Worm (Caenorhabditis elegans): Measurements from ENCODE around the gene W04B5.3.
A peak's percentile ranks its signal among the peaks of the same experiment; 100 is the strongest.
"Not testable (repeated sequence)": the region's sequence is repeated elsewhere in the genome, so short reads cannot be mapped to it uniquely, and the experiment has no call there.

W04B5.3 gene

DNA sequence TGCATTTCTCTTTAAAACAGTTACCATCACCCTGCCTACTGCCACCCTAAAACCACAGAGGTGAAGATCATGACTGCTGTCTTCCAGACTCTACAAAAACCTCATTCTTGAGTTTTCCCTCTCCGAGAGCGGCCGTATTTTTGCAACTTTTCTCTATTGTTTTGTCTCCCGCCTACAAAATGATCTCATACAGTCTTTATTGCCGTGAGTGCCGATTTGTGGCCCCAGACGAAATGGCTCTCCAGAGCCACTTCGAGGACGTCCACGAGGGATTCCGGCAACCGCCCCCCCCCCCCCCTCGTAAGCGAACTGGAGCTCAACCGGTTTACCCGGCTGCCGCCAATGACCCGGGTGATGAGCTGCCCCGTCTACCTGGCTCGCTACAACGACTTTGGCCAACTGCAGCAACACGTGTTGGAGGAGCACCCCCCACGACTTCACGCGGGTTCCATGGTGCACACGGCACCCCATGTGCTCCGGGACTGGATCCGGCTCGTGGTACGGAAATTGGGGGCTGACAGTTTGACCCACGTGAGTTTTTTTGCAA lies 6.5 kb downstream of the W04B5.3 start:
- TF ChIP-seq W03F9.2 (tag; optimal IDR thresholded peaks at IDR 0.05) (no peak), dao-5 (tag; optimal IDR thresholded peaks at IDR 0.05) (no peak), him-1 (tag; optimal IDR thresholded peaks at IDR 0.05) (no peak)

DNA sequence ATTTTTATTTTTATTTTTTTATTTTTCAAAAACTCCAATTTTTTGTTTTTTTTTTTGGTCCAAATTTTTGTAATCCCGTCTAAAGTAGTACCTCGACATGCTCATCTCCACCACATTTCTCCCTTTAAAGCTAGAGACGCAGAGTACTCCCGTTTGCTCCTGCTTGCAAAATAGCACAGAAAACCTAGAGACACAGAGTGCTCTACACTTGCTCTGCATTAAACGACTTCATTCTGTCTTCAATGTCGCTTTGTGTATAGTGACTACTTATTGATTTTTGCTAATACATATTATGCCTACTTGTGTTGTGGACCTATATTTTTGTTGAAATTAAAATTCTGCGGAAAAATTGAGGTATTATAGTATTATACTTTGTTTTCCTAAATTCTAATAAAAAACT lies 7.8 kb downstream of the W04B5.3 start, which contains the start of gene W04B5.8:
W04B5.8 (plus strand) TSS at position 195 of the 400 bp plus-strand sequence.
- no peak for TF ChIP-seq dao-5 (tag; optimal IDR thresholded peaks at IDR 0.05)
- no peak for TF ChIP-seq him-1 (tag; optimal IDR thresholded peaks at IDR 0.05)
- TF ChIP-seq W03F9.2 (tag; optimal IDR thresholded peaks at IDR 0.05), result no peak

DNA sequence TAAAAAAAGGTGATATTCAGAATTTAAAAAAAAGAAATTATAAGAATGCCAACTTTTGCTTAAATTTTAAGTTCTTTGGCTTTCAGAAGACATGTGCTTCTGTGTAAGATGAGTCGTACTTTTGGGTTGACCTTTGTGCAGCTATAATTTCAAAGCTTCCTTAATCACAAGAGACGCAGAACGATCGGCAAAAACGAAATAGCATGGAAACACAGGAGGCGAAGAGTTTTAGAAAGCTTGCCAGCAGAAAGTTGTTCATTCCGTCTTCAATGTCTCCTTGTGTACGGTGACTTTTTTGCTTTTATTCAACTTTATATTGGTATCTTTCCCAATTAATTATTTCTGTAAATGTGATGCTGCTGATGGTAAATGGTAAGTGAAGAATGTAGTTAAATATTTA lies 14.6 kb downstream of the W04B5.3 start:
- TF ChIP-seq dao-5 (tag; optimal IDR thresholded peaks at IDR 0.05) (no peak), him-1 (tag; optimal IDR thresholded peaks at IDR 0.05) (no peak), W03F9.2 (tag; optimal IDR thresholded peaks at IDR 0.05) (no peak)

DNA sequence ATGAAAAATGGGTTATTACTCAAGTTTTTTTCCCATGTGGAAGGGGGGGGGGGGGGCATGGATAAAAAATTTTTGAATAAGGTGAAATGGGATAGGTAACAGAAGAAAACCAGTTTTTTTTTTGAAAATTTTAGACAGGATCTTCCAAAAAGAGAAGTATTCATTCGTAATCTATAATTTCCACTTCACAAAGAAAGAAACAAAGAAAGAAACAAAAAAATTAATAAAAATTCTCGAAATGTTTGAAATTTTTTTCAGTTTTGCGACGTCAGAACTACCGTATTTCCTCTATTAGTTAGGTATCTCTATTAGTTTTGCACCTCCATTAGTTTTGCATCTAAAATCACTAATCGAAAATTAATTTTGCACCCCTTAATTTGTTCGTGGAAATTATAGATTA lies 17.1 kb downstream of the W04B5.3 start, which contains the start of gene W04B5.6:
W04B5.6 (minus strand) TSS at position 101 of the 400 bp plus-strand sequence.
- TF ChIP-seq him-1, W03F9.2, dao-5 (tag; optimal IDR thresholded peaks at IDR 0.05): not testable (repeated sequence)

DNA sequence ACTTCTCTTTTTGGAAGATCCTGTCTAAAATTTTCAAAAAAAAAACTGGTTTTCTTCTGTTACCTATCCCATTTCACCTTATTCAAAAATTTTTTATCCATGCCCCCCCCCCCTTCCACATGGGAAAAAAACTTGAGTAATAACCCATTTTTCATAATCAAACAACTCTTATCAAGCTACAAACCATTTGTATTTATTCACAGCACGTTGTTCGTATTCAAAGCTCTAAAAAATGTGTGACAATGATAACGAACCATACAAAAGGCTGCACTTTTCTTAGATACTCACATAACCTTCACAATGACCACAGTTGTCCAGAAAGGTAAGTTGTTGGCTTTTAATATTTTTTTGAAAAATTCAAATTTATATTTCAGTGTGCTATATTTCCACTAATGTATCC lies 17.5 kb downstream of the W04B5.3 start, which contains the start of gene E02H9.6:
E02H9.6 (plus strand) TSS at position 301 of the 400 bp plus-strand sequence.
- not testable (repeated sequence) for TF ChIP-seq him-1, dao-5, W03F9.2 (tag; optimal IDR thresholded peaks at IDR 0.05)

DNA sequence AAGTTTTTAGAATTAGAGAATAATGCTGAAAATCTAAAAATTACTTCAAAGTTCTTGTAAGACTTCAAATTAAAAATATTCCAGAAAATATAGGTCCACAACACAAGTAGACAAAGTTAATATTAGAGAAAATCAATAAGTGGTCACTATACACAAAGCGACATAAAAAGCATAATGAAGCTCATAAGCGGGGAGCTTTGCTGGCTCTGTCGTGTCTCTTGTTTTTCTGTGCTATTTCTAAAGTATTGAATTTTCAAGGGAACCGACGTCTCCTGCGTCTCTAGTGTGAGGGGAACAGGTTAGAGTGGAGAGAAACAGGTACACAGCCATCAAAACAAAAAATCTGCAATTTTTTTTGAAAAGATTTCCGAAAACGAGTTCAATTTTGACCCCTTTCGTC lies 20.2 kb downstream of the W04B5.3 start, which contains the start of gene E02H9.13:
E02H9.13 (minus strand) TSS at position 199 of the 400 bp plus-strand sequence.
- no peak for TF ChIP-seq dao-5 (tag; optimal IDR thresholded peaks at IDR 0.05)
- no peak for TF ChIP-seq him-1 (tag; optimal IDR thresholded peaks at IDR 0.05)
- TF ChIP-seq W03F9.2 (tag; optimal IDR thresholded peaks at IDR 0.05), result no peak

DNA sequence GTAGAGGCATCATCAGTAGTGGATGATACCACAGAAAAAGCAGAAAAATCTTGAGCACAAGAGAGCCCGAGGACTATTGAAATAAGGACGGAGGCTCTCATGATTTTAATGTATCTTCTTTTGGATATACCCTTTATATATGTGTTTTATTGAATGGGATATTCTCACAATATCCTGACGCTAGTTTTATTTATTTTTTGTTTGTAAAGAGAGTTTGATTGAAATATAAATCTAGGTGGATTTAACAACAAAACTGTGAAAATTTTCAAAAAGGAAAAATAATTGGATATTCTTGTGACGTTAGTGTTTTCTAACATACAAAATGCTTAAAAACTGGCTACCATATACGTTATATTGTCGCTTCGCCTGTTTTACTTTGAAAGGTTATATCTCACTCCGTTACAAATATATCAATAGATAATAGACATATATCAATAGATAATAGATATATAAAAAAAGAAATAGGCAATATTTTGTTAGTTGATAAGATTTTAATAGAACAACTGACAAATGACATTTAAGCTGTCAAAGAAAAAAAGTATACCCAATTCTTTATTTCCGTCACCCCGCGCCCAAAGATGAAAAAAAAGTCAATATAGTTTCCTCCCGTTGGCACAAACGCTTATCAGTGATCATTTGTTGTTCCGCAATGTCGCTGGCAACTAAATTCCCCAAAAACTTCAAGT lies 27.4 kb downstream of the W04B5.3 start, which contains the start of the genes E02H9.7 and klo-2:
E02H9.7 (minus strand) TSS at position 101 of the 686 bp plus-strand sequence.
klo-2 (plus strand) TSS at position 636 of the 686 bp plus-strand sequence.
- TF ChIP-seq dao-5 (tag; optimal IDR thresholded peaks at IDR 0.05), result no peak
- no peak for TF ChIP-seq him-1 (tag; optimal IDR thresholded peaks at IDR 0.05)
- TF ChIP-seq W03F9.2 (tag; optimal IDR thresholded peaks at IDR 0.05), result no peak

DNA sequence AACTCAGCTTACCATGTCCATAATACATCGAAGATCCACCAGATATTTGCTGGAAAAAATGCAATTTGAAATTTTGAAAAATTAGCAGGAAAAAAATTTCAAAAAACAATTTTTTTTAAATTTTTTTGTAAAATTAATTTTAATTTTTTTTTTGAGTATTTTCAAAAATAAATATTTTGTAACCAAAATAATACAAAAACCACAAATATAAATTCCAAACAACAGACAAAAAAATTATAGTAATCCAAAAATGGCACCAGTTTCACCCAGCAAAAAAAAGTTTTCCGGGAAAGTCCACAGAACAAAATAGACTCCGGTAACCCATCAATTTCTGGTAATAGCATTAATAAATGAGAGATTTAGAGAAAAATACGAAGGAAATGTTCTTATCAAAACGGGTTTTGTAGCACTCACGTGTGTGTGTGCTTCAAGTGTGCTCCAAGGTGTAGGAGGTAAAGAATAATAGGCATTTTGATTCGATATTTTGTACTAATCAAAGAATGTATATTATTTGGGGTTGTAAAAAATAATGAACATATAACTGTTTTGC lies 36.5 kb downstream of the W04B5.3 start, which contains the start of gene nhr-121:
nhr-121 (minus strand) TSS at position 51 of the 550 bp plus-strand sequence.
- TF ChIP-seq dao-5 (tag; optimal IDR thresholded peaks at IDR 0.05) (no peak), W03F9.2 (tag; optimal IDR thresholded peaks at IDR 0.05) (no peak), him-1 (tag; optimal IDR thresholded peaks at IDR 0.05) (no peak)

DNA sequence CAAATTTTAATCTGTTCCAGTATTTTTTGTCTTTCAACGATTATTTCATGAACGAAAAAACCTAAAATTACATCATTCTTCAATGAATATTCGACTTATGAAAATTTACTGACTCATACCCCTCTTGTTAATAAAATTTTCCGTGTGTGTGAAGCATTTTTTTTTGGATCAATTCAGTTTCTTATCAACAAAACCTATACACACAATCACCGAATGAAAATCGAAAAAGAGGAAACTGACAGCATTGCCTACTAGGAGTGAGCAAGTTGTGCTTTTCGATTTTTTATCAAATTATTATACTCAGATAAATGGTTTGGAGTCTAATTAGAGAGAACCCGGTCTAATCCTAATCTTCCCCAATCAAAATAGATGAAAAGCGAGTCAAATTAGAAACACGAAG lies 40.4 kb downstream of the W04B5.3 start, which contains the start of gene E02H9.3:
E02H9.3 (plus strand) TSS at position 301 of the 400 bp plus-strand sequence.
- TF ChIP-seq dao-5, him-1, W03F9.2 (tag; optimal IDR thresholded peaks at IDR 0.05): not testable (repeated sequence)

DNA sequence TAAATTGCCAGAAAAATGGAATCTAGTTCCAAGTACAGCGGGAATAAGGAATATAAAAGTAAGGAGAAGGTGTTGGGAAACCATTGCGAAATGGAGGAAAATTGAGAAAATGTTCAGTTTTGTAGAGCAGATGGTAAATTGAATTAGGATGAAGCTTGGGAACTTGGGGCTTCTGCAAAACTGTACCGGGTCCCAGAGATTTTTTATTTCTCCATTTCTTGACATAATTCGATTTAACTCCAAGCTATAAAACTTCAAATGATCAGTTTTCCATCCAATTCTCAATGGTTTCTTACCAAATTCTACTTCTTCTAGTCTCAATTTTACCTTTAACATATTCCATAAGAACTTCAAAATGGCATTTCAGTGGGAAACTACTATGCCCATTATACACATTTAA lies 49.9 kb downstream of the W04B5.3 start, which contains the start of the genes E02H9.9 and E02H9.1:
E02H9.9 (minus strand) TSS at position 101 of the 400 bp plus-strand sequence.
E02H9.1 (plus strand) TSS at position 285 of the 400 bp plus-strand sequence.
- TF ChIP-seq W03F9.2 (tag; optimal IDR thresholded peaks at IDR 0.05) (no peak), dao-5 (tag; optimal IDR thresholded peaks at IDR 0.05) (no peak), him-1 (tag; optimal IDR thresholded peaks at IDR 0.05) (no peak)

DNA sequence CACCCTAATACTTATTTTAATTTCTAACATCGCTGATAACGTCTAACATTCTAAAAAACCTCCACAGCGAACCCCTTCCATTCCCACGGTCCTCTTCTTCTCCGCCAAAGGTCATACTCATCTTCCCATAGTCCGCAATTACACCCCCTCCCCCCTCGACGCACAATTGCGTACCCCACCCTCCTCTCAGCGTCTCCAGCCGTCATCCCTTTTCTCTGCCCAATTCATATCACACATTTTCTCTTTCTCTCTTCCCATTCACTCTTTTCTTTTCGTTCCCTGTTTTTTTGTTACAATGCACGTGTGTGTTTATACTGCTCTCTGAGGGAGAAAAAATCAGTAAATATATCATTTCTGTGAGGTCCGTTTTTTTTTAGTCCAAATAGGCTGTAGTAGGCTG lies 53.5 kb downstream of the W04B5.3 start:
- TF ChIP-seq W03F9.2 (tag; optimal IDR thresholded peaks at IDR 0.05), result peak; percentile 35
- TF ChIP-seq dao-5 (tag; optimal IDR thresholded peaks at IDR 0.05), result no peak
